Fruit fly (Drosophila melanogaster) whole organism, pupa: Measurements from ENCODE around the gene CG9541.

Source experiments
- CG10348 ChIP-seq: fragments of 200-800 bp; sonication (Bioruptor generic); IDR thresholded peaks from 2 replicates; pipeline ENCODE4 v1.3.6; 2022; ENCODE audit warnings: missing biosample characterization, missing genetic modification characterization
- CG12605 ChIP-seq: fragments of 200-800 bp; sonication (Bioruptor generic); IDR thresholded peaks from 2 replicates; pipeline ENCODE4 v1.3.6; 2022; ENCODE audit warnings: missing biosample characterization, missing genetic modification characterization
- CG13204 ChIP-seq: fragments of 200-800 bp; sonication (Bioruptor generic); optimal IDR thresholded peaks from 2 replicates; lab custom pipeline; 2018; ENCODE audit warnings: missing biosample characterization, mild to moderate bottlenecking, missing genetic modification characterization, moderate library complexity
- CG14655 ChIP-seq: fragments of 200-800 bp; sonication (Bioruptor generic); optimal IDR thresholded peaks from 3 replicates; lab custom pipeline; 2017; ENCODE audit warnings: mild to moderate bottlenecking, missing biosample characterization, missing genetic modification reagents, missing genetic modification characterization
- CG15710 ChIP-seq: fragments of 200-800 bp; sonication (Bioruptor generic); optimal IDR thresholded peaks from 2 replicates; lab custom pipeline; 2018; ENCODE audit warnings: missing biosample characterization, mild to moderate bottlenecking, missing genetic modification characterization, moderate library complexity
- CG17806 ChIP-seq: fragments of 200-800 bp; sonication (Bioruptor generic); optimal IDR thresholded peaks from 2 replicates; lab custom pipeline; 2018; ENCODE audit warnings: missing biosample characterization, mild to moderate bottlenecking, missing genetic modification characterization, moderate library complexity
- CG32121 ChIP-seq: fragments of 200-800 bp; sonication (Bioruptor generic); IDR thresholded peaks from 2 replicates; pipeline ENCODE4 v1.3.6; 2022; ENCODE audit warnings: missing biosample characterization, missing genetic modification characterization
- CG34367 ChIP-seq: fragments of 200-800 bp; sonication (Bioruptor generic); optimal IDR thresholded peaks from 2 replicates; lab custom pipeline; 2018; ENCODE audit warnings: missing biosample characterization, mild to moderate bottlenecking, missing genetic modification characterization
- CG4496 ChIP-seq: fragments of 200-800 bp; sonication (Bioruptor generic); IDR thresholded peaks from 3 replicates; pipeline ENCODE4 v1.3.6; 2022; ENCODE audit warnings: missing biosample characterization, missing genetic modification characterization
- CG8159 ChIP-seq: fragments of 200-800 bp; sonication (Bioruptor generic); optimal IDR thresholded peaks from 3 replicates; lab custom pipeline; 2018; ENCODE audit warnings: missing biosample characterization, mild to moderate bottlenecking, missing genetic modification characterization, moderate library complexity
- CG8301 ChIP-seq: fragments of 200-800 bp; sonication (Bioruptor generic); optimal IDR thresholded peaks from 2 replicates; lab custom pipeline; 2018; ENCODE audit warnings: missing biosample characterization, mild to moderate bottlenecking, missing genetic modification characterization
- CG9948 ChIP-seq: fragments of 200-800 bp; sonication (Bioruptor generic); optimal IDR thresholded peaks from 2 replicates; lab custom pipeline; 2018; ENCODE audit warnings: missing biosample characterization, mild to moderate bottlenecking, missing genetic modification characterization, moderate library complexity
- D1 ChIP-seq: fragments of 200-800 bp; sonication (Bioruptor generic); optimal IDR thresholded peaks from 2 replicates; lab custom pipeline; 2018; ENCODE audit warnings: missing biosample characterization, mild to moderate bottlenecking, missing genetic modification characterization, moderate library complexity
- EcR ChIP-seq: fragments of 200-800 bp; sonication (Bioruptor generic); optimal IDR thresholded peaks from 3 replicates; lab custom pipeline; 2019; ENCODE audit warnings: missing biosample characterization, missing genetic modification characterization, mild to moderate bottlenecking, moderate library complexity, missing genetic modification reagents
- Ets98B ChIP-seq: fragments of 200-800 bp; sonication (Bioruptor generic); IDR thresholded peaks from 2 replicates; pipeline ENCODE4 v1.3.6; 2022; ENCODE audit warnings: missing biosample characterization, missing genetic modification characterization
- Pif1A ChIP-seq: fragments of 200-800 bp; sonication (Bioruptor generic); optimal IDR thresholded peaks from 3 replicates; lab custom pipeline; 2016; ENCODE audit warnings: missing biosample characterization, missing genetic modification characterization
- Pif1B ChIP-seq: fragments of 200-800 bp; sonication (Bioruptor generic); optimal IDR thresholded peaks from 3 replicates; lab custom pipeline; 2016; ENCODE audit warnings: missing biosample characterization, missing genetic modification characterization
- Snoo ChIP-seq: fragments of 200-800 bp; sonication (Bioruptor generic); optimal IDR thresholded peaks from 3 replicates; lab custom pipeline; 2017; ENCODE audit warnings: missing biosample characterization, mild to moderate bottlenecking, missing genetic modification characterization, inconsistent platforms
- fd96Ca ChIP-seq: fragments of 200-800 bp; sonication (Bioruptor generic); IDR thresholded peaks from 3 replicates; pipeline ENCODE4 v1.3.6; 2022; ENCODE audit warnings: missing biosample characterization, missing genetic modification characterization
- gl ChIP-seq: fragments of 200-800 bp; sonication (Bioruptor generic); optimal IDR thresholded peaks from 2 replicates; lab custom pipeline; 2018; ENCODE audit warnings: missing biosample characterization, mild to moderate bottlenecking, missing genetic modification characterization
- rn ChIP-seq: fragments of 200-800 bp; sonication (Bioruptor generic); IDR thresholded peaks from 2 replicates; pipeline ENCODE4 v1.3.6; 2022; ENCODE audit warnings: missing biosample characterization, missing genetic modification characterization

CG9541 gene

dm6 chr2L:8956336-8956726, 18.9 kb downstream of the CG9541 start:
- TF ChIP-seq CG15710 (tag; lab: Kevin White, UChicago) (no peak), CG4496 (GFP tag; lab: Robert Waterston, UW) (no peak), EcR (GFP tag; lab: Kevin White, UChicago) (no peak), CG10348 (GFP tag; lab: Robert Waterston, UW) (no peak), CG8301 (tag; lab: Kevin White, UChicago) (no peak), CG12605 (GFP tag; lab: Robert Waterston, UW) (no peak)
- TF ChIP-seq, all 21 proteins: peak for 0

dm6 chr2L:8955597-8956335, 19.5 kb downstream of the CG9541 start:
- TF ChIP-seq Pif1A (GFP tag; lab: Kevin White, UChicago): no peak

- peak; percentile 40 for TF ChIP-seq CG15710 (tag; lab: Kevin White, UChicago)
- TF ChIP-seq D1 (tag; lab: Kevin White, UChicago): peak; percentile 75
- TF ChIP-seq Snoo (tag; lab: Kevin White, UChicago): no peak
- peak; percentile 17 for TF ChIP-seq CG9948 (tag; lab: Kevin White, UChicago)
- TF ChIP-seq CG32121 (GFP tag; lab: Robert Waterston, UW): peak; percentile 74
- TF ChIP-seq Pif1A (GFP tag; lab: Kevin White, UChicago): peak; percentile 60
- TF ChIP-seq Pif1B (GFP tag; lab: Kevin White, UChicago): peak; percentile 23
- TF ChIP-seq rn (GFP tag; lab: Robert Waterston, UW): no peak
- TF ChIP-seq CG17806 (tag; lab: Kevin White, UChicago): peak; percentile 41
- TF ChIP-seq fd96Ca: no peak; the same call in 1 of the 3 replicates
- no peak for TF ChIP-seq gl (tag; lab: Kevin White, UChicago)
- no peak for TF ChIP-seq CG10348 (GFP tag; lab: Robert Waterston, UW)
- TF ChIP-seq CG8159 (tag; lab: Kevin White, UChicago): peak; percentile 36
- peak; percentile 79 for TF ChIP-seq Ets98B (GFP tag; lab: Robert Waterston, UW)
- TF ChIP-seq CG13204 (GFP tag; lab: Kevin White, UChicago): no peak
- peak; percentile 60 for TF ChIP-seq CG14655
- no peak for TF ChIP-seq CG34367 (tag; lab: Kevin White, UChicago)
- TF ChIP-seq CG4496 (GFP tag; lab: Robert Waterston, UW): peak; percentile 78
- peak; percentile 67 for TF ChIP-seq CG12605 (GFP tag; lab: Robert Waterston, UW)
- TF ChIP-seq CG8301 (tag; lab: Kevin White, UChicago): peak; percentile 52
- peak; percentile 29 for TF ChIP-seq EcR (GFP tag; lab: Kevin White, UChicago)
Observed at dm6 chr2L:8952194-8953037, 22.8 kb downstream of the CG9541 start.

dm6 chr2L:8951184-8951934, 23.9 kb downstream of the CG9541 start, which contains the start of gene C1GalTA:
C1GalTA (minus strand) TSS chr2L:8951216.
- TF ChIP-seq Snoo (tag; lab: Kevin White, UChicago) (peak; percentile 97), CG32121 (GFP tag; lab: Robert Waterston, UW) (peak; percentile 96), rn (GFP tag; lab: Robert Waterston, UW) (peak; percentile 94), Ets98B (GFP tag; lab: Robert Waterston, UW) (peak; percentile 88), fd96Ca (no peak), CG17806 (tag; lab: Kevin White, UChicago) (peak; percentile 99), CG13204 (GFP tag; lab: Kevin White, UChicago) (peak; percentile 92), CG34367 (tag; lab: Kevin White, UChicago) (peak; percentile 98), CG15710 (tag; lab: Kevin White, UChicago) (peak; percentile 100), CG8301 (tag; lab: Kevin White, UChicago) (peak; percentile 99), Pif1B (GFP tag; lab: Kevin White, UChicago) (peak; percentile 93), CG4496 (GFP tag; lab: Robert Waterston, UW) (peak; percentile 93), CG14655 (peak; percentile 99), D1 (tag; lab: Kevin White, UChicago) (peak; percentile 100), CG9948 (tag; lab: Kevin White, UChicago) (peak; percentile 100), CG8159 (tag; lab: Kevin White, UChicago) (peak; percentile 100), CG12605 (GFP tag; lab: Robert Waterston, UW) (peak; percentile 95), CG10348 (GFP tag; lab: Robert Waterston, UW) (peak; percentile 88; the same call in 1 of the 2 replicates), gl (tag; lab: Kevin White, UChicago) (peak; percentile 92), EcR (GFP tag; lab: Kevin White, UChicago) (peak; percentile 72), Pif1A (GFP tag; lab: Kevin White, UChicago) (peak; percentile 87)
